Fruit fly (Drosophila melanogaster) whole organism, embryonic: ENCODE results near the gene CG9932.

Experiments
- Aef1 ChIP-seq: fragments of 200-800 bp; sonication (Bioruptor generic); IDR thresholded peaks from 3 replicates; pipeline ENCODE4 v1.3.6; 2022; ENCODE audit warnings: missing biosample characterization, missing genetic modification characterization
- Atf-2 ChIP-seq: fragments of 200-800 bp; sonication (Bioruptor generic); optimal IDR thresholded peaks from 2 replicates; lab custom pipeline; 2016; ENCODE audit warnings: missing biosample characterization, missing genetic modification characterization
- Bdp1 ChIP-seq: fragments of 200-800 bp; sonication (Bioruptor generic); optimal IDR thresholded peaks from 3 replicates; lab custom pipeline; 2016; ENCODE audit warnings: missing biosample characterization, missing genetic modification characterization
- CG11085 ChIP-seq: fragments of 200-800 bp; sonication (Bioruptor generic); IDR thresholded peaks from 2 replicates; pipeline ENCODE4 v1.3.6; 2022; ENCODE audit warnings: missing biosample characterization, missing genetic modification characterization
- CG11093 ChIP-seq: fragments of 200-800 bp; sonication (Bioruptor generic); IDR thresholded peaks from 3 replicates; pipeline ENCODE4 v1.3.6; 2022; ENCODE audit warnings: missing biosample characterization, missing genetic modification characterization
- CG12942 ChIP-seq: fragments of 200-800 bp; sonication (Bioruptor generic); optimal IDR thresholded peaks from 3 replicates; lab custom pipeline; 2016; ENCODE audit warnings: missing biosample characterization, missing genetic modification characterization
- CG13624 ChIP-seq: fragments of 200-800 bp; sonication (Bioruptor generic); optimal IDR thresholded peaks from 2 replicates; lab custom pipeline; 2016; ENCODE audit warnings: missing biosample characterization, missing genetic modification characterization
- CG16779 ChIP-seq: fragments of 200-800 bp; sonication (Bioruptor generic); IDR thresholded peaks from 2 replicates; pipeline ENCODE4 v1.3.6; 2022; ENCODE audit warnings: missing biosample characterization, missing genetic modification characterization
- CG1832 ChIP-seq: fragments of 200-800 bp; sonication (Bioruptor generic); optimal IDR thresholded peaks from 2 replicates; lab custom pipeline; 2017; ENCODE audit warnings: missing biosample characterization, mild to moderate bottlenecking, missing genetic modification characterization, inconsistent platforms
- CG2712 ChIP-seq: fragments of 200-800 bp; optimal IDR thresholded peaks from 3 replicates; lab custom pipeline; 2019; ENCODE audit warnings: missing biosample characterization, mild to moderate bottlenecking, missing genetic modification characterization, moderate library complexity
- CG3065 ChIP-seq: fragments of 200-800 bp; sonication (Bioruptor generic); optimal IDR thresholded peaks from 2 replicates; lab custom pipeline; 2016; ENCODE audit warnings: missing biosample characterization, missing genetic modification characterization
- CG31224 ChIP-seq: fragments of 200-800 bp; sonication (Bioruptor generic); IDR thresholded peaks from 2 replicates; pipeline ENCODE4 v1.3.6; 2022; ENCODE audit warnings: missing biosample characterization, missing genetic modification characterization
- CG3838 ChIP-seq: fragments of 200-800 bp; sonication (Bioruptor generic); optimal IDR thresholded peaks from 3 replicates; lab custom pipeline; 2016; ENCODE audit warnings: missing biosample characterization, missing genetic modification characterization
- CG4360 ChIP-seq: fragments of 200-800 bp; sonication (Bioruptor generic); IDR thresholded peaks from 2 replicates; pipeline ENCODE4 v1.3.6; 2022; ENCODE audit warnings: missing biosample characterization, missing genetic modification characterization
- CG4424 ChIP-seq: fragments of 200-800 bp; sonication (Bioruptor generic); optimal IDR thresholded peaks from 3 replicates; lab custom pipeline; 2016; ENCODE audit warnings: missing biosample characterization, missing genetic modification characterization
- CG4820 ChIP-seq: fragments of 200-800 bp; sonication (Bioruptor generic); optimal IDR thresholded peaks from 3 replicates; lab custom pipeline; 2016; ENCODE audit warnings: missing biosample characterization, missing genetic modification characterization
- CG7963 ChIP-seq: fragments of 200-800 bp; sonication (Bioruptor generic); IDR thresholded peaks from 3 replicates; pipeline ENCODE4 v1.3.6; 2022; ENCODE audit warnings: missing biosample characterization, missing genetic modification characterization; ENCODE audit not compliant: partially characterized antibody
- CG7987 ChIP-seq: fragments of 200-800 bp; sonication (Bioruptor generic); optimal IDR thresholded peaks from 2 replicates; lab custom pipeline; 2018; ENCODE audit warnings: missing biosample characterization, mild to moderate bottlenecking, missing genetic modification characterization, moderate library complexity
- E2f2 ChIP-seq: fragments of 200-800 bp; sonication (Bioruptor generic); IDR thresholded peaks from 2 replicates; pipeline ENCODE4 v1.3.6; 2022; ENCODE audit warnings: missing biosample characterization, missing genetic modification characterization
- H15 ChIP-seq: fragments of 200-800 bp; sonication (Bioruptor generic); IDR thresholded peaks from 3 replicates; pipeline ENCODE4 v1.3.6; 2022; ENCODE audit warnings: missing biosample characterization, missing genetic modification characterization
- HmgZ ChIP-seq: fragments of 200-800 bp; sonication (Bioruptor generic); optimal IDR thresholded peaks from 2 replicates; lab custom pipeline; 2018; ENCODE audit warnings: missing biosample characterization, mild to moderate bottlenecking, missing genetic modification characterization
- Hr3 ChIP-seq: fragments of 200-800 bp; sonication (Bioruptor generic); optimal IDR thresholded peaks from 3 replicates; lab custom pipeline; 2016; ENCODE audit warnings: missing biosample characterization, missing genetic modification characterization
- NK7.1 ChIP-seq: fragments of 200-800 bp; sonication (Bioruptor generic); optimal IDR thresholded peaks from 3 replicates; lab custom pipeline; 2016; ENCODE audit warnings: missing biosample characterization, missing genetic modification characterization
- Rfx ChIP-seq: fragments of 200-800 bp; sonication (Bioruptor generic); IDR thresholded peaks from 2 replicates; pipeline ENCODE4 v1.3.6; 2022; ENCODE audit warnings: missing biosample characterization, missing genetic modification characterization
- Sox102F ChIP-seq: fragments of 200-800 bp; sonication (Bioruptor generic); optimal IDR thresholded peaks from 2 replicates; lab custom pipeline; 2018; ENCODE audit warnings: missing biosample characterization, mild to moderate bottlenecking, missing genetic modification characterization, moderate library complexity
- Spps ChIP-seq: fragments of 200-800 bp; sonication (Bioruptor generic); optimal IDR thresholded peaks from 2 replicates; lab custom pipeline; 2018; ENCODE audit warnings: missing biosample characterization, mild to moderate bottlenecking, missing genetic modification characterization
- Tbp ChIP-seq: fragments of >200 bp; optimal IDR thresholded peaks from 2 replicates; lab custom pipeline; 2018; ENCODE audit warnings: missing biosample characterization, missing genetic modification characterization
- Trl ChIP-seq, 3 experiments: fragments of >200 bp in 2 of 3; fragments of 200-800 bp in 1 of 3; sonication (Bioruptor generic) in 1 of 3; optimal IDR thresholded peaks; 2 replicates in 1 of 3; 3 replicates in 2 of 3; lab custom pipeline; 2016 to 2017; ENCODE audit warnings: missing biosample characterization in 1 of 3, missing genetic modification characterization in 1 of 3
- Usf ChIP-seq: fragments of 200-800 bp; sonication (Bioruptor generic); optimal IDR thresholded peaks from 2 replicates; lab custom pipeline; 2017; ENCODE audit warnings: missing genotype, missing biosample characterization, missing genetic modification characterization
- ci ChIP-seq: fragments of 200-800 bp; sonication (Bioruptor generic); IDR thresholded peaks from 3 replicates; pipeline ENCODE4 v1.3.6; 2022; ENCODE audit warnings: missing biosample characterization, missing genetic modification characterization
- dmrt11E ChIP-seq: fragments of 200-800 bp; sonication (Bioruptor generic); optimal IDR thresholded peaks from 3 replicates; lab custom pipeline; 2018; ENCODE audit warnings: missing biosample characterization, mild to moderate bottlenecking, missing genetic modification characterization, moderate library complexity
- dysf ChIP-seq: fragments of 200-800 bp; sonication (Bioruptor generic); IDR thresholded peaks from 3 replicates; pipeline ENCODE4 v1.3.6; 2022; ENCODE audit warnings: missing biosample characterization, missing genetic modification characterization
- emc ChIP-seq: fragments of 200-800 bp; sonication (Bioruptor generic); optimal IDR thresholded peaks from 2 replicates; lab custom pipeline; 2016; ENCODE audit warnings: missing biosample characterization, missing genetic modification characterization
- exex ChIP-seq: fragments of 200-800 bp; sonication (Bioruptor generic); optimal IDR thresholded peaks from 4 replicates; lab custom pipeline; 2018; ENCODE audit warnings: missing biosample characterization, mild to moderate bottlenecking, missing genetic modification characterization, moderate library complexity
- ftz-f1 ChIP-seq: fragments of 200-800 bp; sonication (Bioruptor generic); optimal IDR thresholded peaks from 2 replicates; lab custom pipeline; 2016; ENCODE audit warnings: missing biosample characterization, missing genetic modification characterization
- gsb-n ChIP-seq: fragments of 200-800 bp; sonication (Bioruptor generic); optimal IDR thresholded peaks from 3 replicates; lab custom pipeline; 2018; ENCODE audit warnings: missing biosample characterization, mild to moderate bottlenecking, missing genetic modification characterization
- ham ChIP-seq: fragments of 200-800 bp; sonication (Bioruptor generic); IDR thresholded peaks from 2 replicates; pipeline ENCODE4 v1.3.6; 2022; ENCODE audit warnings: missing biosample characterization, missing genetic modification characterization
- nau ChIP-seq: fragments of 200-800 bp; sonication (Bioruptor generic); optimal IDR thresholded peaks from 3 replicates; lab custom pipeline; 2017; ENCODE audit warnings: missing biosample characterization, mild to moderate bottlenecking, missing genetic modification characterization, missing genetic modification reagents
- org-1 ChIP-seq: fragments of 200-800 bp; sonication (Bioruptor generic); optimal IDR thresholded peaks from 2 replicates; lab custom pipeline; 2017; ENCODE audit warnings: missing biosample characterization, missing genetic modification characterization
- pnt ChIP-seq: fragments of 200-800 bp; sonication (Bioruptor generic); optimal IDR thresholded peaks from 3 replicates; lab custom pipeline; 2016; ENCODE audit warnings: missing biosample characterization, missing genetic modification characterization
- salm ChIP-seq: fragments of 200-800 bp; sonication (Bioruptor generic); optimal IDR thresholded peaks from 2 replicates; lab custom pipeline; 2018; ENCODE audit warnings: missing biosample characterization, mild to moderate bottlenecking, missing genetic modification characterization
- sc ChIP-seq, 3 experiments: fragments of >200 bp in 2 of 3; fragments of 200-800 bp in 1 of 3; sonication (Bioruptor generic) in 1 of 3; optimal IDR thresholded peaks; 2 replicates in 2 of 3; 3 replicates in 1 of 3; lab custom pipeline; 2017; ENCODE audit warnings: mild to moderate bottlenecking in 1 of 3, missing biosample characterization in 1 of 3, missing genetic modification characterization in 1 of 3, missing genetic modification reagents in 1 of 3
- sd ChIP-seq: fragments of 200-800 bp; sonication (Bioruptor generic); optimal IDR thresholded peaks from 3 replicates; lab custom pipeline; 2018; ENCODE audit warnings: missing biosample characterization, mild to moderate bottlenecking, missing genetic modification characterization, moderate library complexity
- sens-2 ChIP-seq: fragments of 200-800 bp; sonication (Bioruptor generic); IDR thresholded peaks from 2 replicates; pipeline ENCODE4 v1.3.6; 2022; ENCODE audit warnings: missing biosample characterization, missing genetic modification characterization
- sisA ChIP-seq: fragments of 200-800 bp; sonication (Bioruptor generic); IDR thresholded peaks from 2 replicates; pipeline ENCODE4 v1.3.6; 2022; ENCODE audit warnings: missing biosample characterization, missing genetic modification characterization
- slp2 ChIP-seq: fragments of 200-800 bp; sonication (Bioruptor generic); optimal IDR thresholded peaks from 2 replicates; lab custom pipeline; 2016; ENCODE audit warnings: missing biosample characterization, missing genetic modification characterization
- sr ChIP-seq: fragments of 200-800 bp; sonication (Bioruptor generic); IDR thresholded peaks from 3 replicates; pipeline ENCODE4 v1.3.6; 2022; ENCODE audit warnings: missing biosample characterization, missing genetic modification characterization
- vvl ChIP-seq: fragments of 200-800 bp; sonication (Bioruptor generic); IDR thresholded peaks from 2 replicates; pipeline ENCODE4 v1.3.6; 2022; ENCODE audit warnings: missing biosample characterization, missing genetic modification characterization
- wdn ChIP-seq: fragments of 200-800 bp; sonication (Bioruptor generic); IDR thresholded peaks from 2 replicates; pipeline ENCODE4 v1.3.6; 2022; ENCODE audit warnings: missing biosample characterization, missing genetic modification characterization
- zen2 ChIP-seq: fragments of 200-800 bp; sonication (Bioruptor generic); IDR thresholded peaks from 3 replicates; pipeline ENCODE4 v1.3.6; 2022; ENCODE audit warnings: missing biosample characterization, missing genetic modification characterization; ENCODE audit not compliant: partially characterized antibody

The CG9932 gene

dm6 chr2L:13101477-13101876 lies 41.5 kb upstream of the CG9932 start (continued):
- TF ChIP-seq Usf (GFP tag; lab: Kevin White, UChicago) (no peak), nau (GFP tag; lab: Kevin White, UChicago) (peak; percentile 5), CG2712 (no peak), E2f2 (GFP tag; lab: Robert Waterston, UW) (no peak), CG12942 (GFP tag; lab: Kevin White, UChicago) (no peak), ci (GFP tag; lab: Robert Waterston, UW) (no peak), CG7963 (GFP tag; lab: Robert Waterston, UW) (no peak), CG11085 (GFP tag; lab: Robert Waterston, UW) (no peak), CG4360 (GFP tag; lab: Robert Waterston, UW) (no peak), sc (optimal IDR thresholded peaks at IDR 0.05; lab: Kevin White, UChicago) (no peak), sc (GFP tag; optimal IDR thresholded peaks at IDR 0.05; lab: Kevin White, UChicago) (no peak), gsb-n (tag; lab: Kevin White, UChicago) (no peak), dysf (no peak), NK7.1 (GFP tag; lab: Kevin White, UChicago) (no peak), slp2 (GFP tag; lab: Kevin White, UChicago) (no peak), exex (tag; lab: Kevin White, UChicago) (no peak), zen2 (GFP tag; lab: Robert Waterston, UW) (no peak), Spps (tag; lab: Kevin White, UChicago) (no peak), sr (GFP tag; lab: Robert Waterston, UW) (0 out of 3 replicates have a peak, but pooled peaks have one; percentile 18), Atf-2 (GFP tag; lab: Kevin White, UChicago) (no peak), Aef1 (no peak), CG1832 (GFP tag; lab: Kevin White, UChicago) (no peak), dmrt11E (no peak), CG3065 (GFP tag; lab: Kevin White, UChicago) (no peak), CG7987 (GFP tag; lab: Kevin White, UChicago) (no peak), HmgZ (tag; lab: Kevin White, UChicago) (no peak), wdn (GFP tag; lab: Robert Waterston, UW) (no peak), salm (tag; lab: Kevin White, UChicago) (no peak), CG31224 (GFP tag; lab: Robert Waterston, UW) (no peak), Rfx (no peak), org-1 (GFP tag; lab: Kevin White, UChicago) (no peak), pnt (no peak), ham (GFP tag; lab: Robert Waterston, UW) (no peak), H15 (GFP tag; lab: Robert Waterston, UW) (no peak), CG3838 (no peak), Hr3 (GFP tag; lab: Kevin White, UChicago) (no peak), sisA (no peak), CG11093 (no peak), sens-2 (GFP tag; lab: Robert Waterston, UW) (no peak), Sox102F (GFP tag; lab: Kevin White, UChicago) (no peak), sd (peak; percentile 86), CG16779 (no peak), CG4424 (GFP tag; lab: Kevin White, UChicago) (no peak), CG13624 (no peak), Bdp1 (GFP tag; lab: Kevin White, UChicago) (no peak), emc (no peak), Trl (optimal IDR thresholded peaks at IDR 0.05; lab: Kevin White, UChicago) (peak in 1 of 2 experiments; percentile 12), Trl (GFP tag; optimal IDR thresholded peaks at IDR 0.05; lab: Kevin White, UChicago) (no peak), ftz-f1 (peak; percentile 4), vvl (no peak), Tbp (GFP tag; lab: Kevin White, UChicago) (no peak), CG4820 (GFP tag; lab: Kevin White, UChicago) (no peak)
- TF ChIP-seq, all 482 proteins: peak for 12
